Fruit fly (Drosophila melanogaster) whole organism, embryonic: Measurements from ENCODE around the gene CG10194.

ENCODE experiments used
- Awh ChIP-seq: fragments of 200-800 bp; sonication (Bioruptor generic); IDR thresholded peaks from 2 replicates; pipeline ENCODE4, ENCODE4 v1.3.6; 2022; ENCODE audit warnings: missing biosample characterization, missing genetic modification characterization
- CG11504 ChIP-seq: fragments of 200-800 bp; sonication (Bioruptor generic); optimal IDR thresholded peaks from 3 replicates; lab custom pipeline; 2019; ENCODE audit warnings: missing biosample characterization, mild to moderate bottlenecking, missing genetic modification characterization, moderate library complexity
- CG11695 ChIP-seq: fragments of 200-800 bp; sonication (Bioruptor generic); IDR thresholded peaks from 3 replicates; pipeline ENCODE4 v1.3.6; 2022; ENCODE audit warnings: missing biosample characterization, missing genetic modification characterization
- CG12155 ChIP-seq: fragments of 200-800 bp; sonication (Bioruptor generic); optimal IDR thresholded peaks from 3 replicates; lab custom pipeline; 2016; ENCODE audit warnings: missing biosample characterization, missing genetic modification characterization
- CG1233 ChIP-seq: fragments of 200-800 bp; sonication (Bioruptor generic); optimal IDR thresholded peaks from 4 replicates; lab custom pipeline; 2018; ENCODE audit warnings: missing biosample characterization, mild to moderate bottlenecking, missing genetic modification characterization
- CG14014 ChIP-seq: fragments of 200-800 bp; sonication (Bioruptor generic); IDR thresholded peaks from 2 replicates; pipeline ENCODE4 v1.3.6; 2022; ENCODE audit warnings: missing biosample characterization, missing genetic modification characterization
- CG1529 ChIP-seq: fragments of 200-800 bp; sonication (Bioruptor generic); optimal IDR thresholded peaks from 3 replicates; lab custom pipeline; 2018; ENCODE audit warnings: missing biosample characterization, missing genetic modification characterization
- CG17568 ChIP-seq: fragments of 200-800 bp; sonication (Bioruptor generic); optimal IDR thresholded peaks from 2 replicates; lab custom pipeline; 2018; ENCODE audit warnings: missing biosample characterization, mild to moderate bottlenecking, missing genetic modification characterization, moderate library complexity
- CG2678 ChIP-seq: fragments of 200-800 bp; sonication (Bioruptor generic); optimal IDR thresholded peaks from 3 replicates; lab custom pipeline; 2019; ENCODE audit warnings: missing biosample characterization, mild to moderate bottlenecking, missing genetic modification characterization, moderate library complexity
- CG32532 ChIP-seq: fragments of 200-800 bp; sonication (Bioruptor generic); IDR thresholded peaks from 2 replicates; pipeline ENCODE4 v1.3.6; 2022; ENCODE audit warnings: missing biosample characterization, missing genetic modification characterization
- CG33213 ChIP-seq: fragments of 200-800 bp; sonication (Bioruptor generic); optimal IDR thresholded peaks from 3 replicates; lab custom pipeline; 2016; ENCODE audit warnings: missing biosample characterization, missing genetic modification characterization
- CG3407 ChIP-seq: fragments of 200-800 bp; sonication (Bioruptor generic); optimal IDR thresholded peaks from 2 replicates; lab custom pipeline; 2018; ENCODE audit warnings: missing biosample characterization, mild to moderate bottlenecking, missing genetic modification characterization
- CG34422 ChIP-seq: fragments of 200-800 bp; sonication (Bioruptor generic); IDR thresholded peaks from 3 replicates; pipeline ENCODE4 v1.3.6; 2022; ENCODE audit warnings: missing biosample characterization, missing genetic modification characterization
- CG6689 ChIP-seq: fragments of 200-800 bp; sonication (Bioruptor generic); IDR thresholded peaks from 2 replicates; pipeline ENCODE4 v1.3.6; 2022; ENCODE audit warnings: missing biosample characterization, missing genetic modification characterization
- CG8478 ChIP-seq: fragments of >200 bp; optimal IDR thresholded peaks from 2 replicates; lab custom pipeline; 2018
- Dek ChIP-seq: fragments of 200-800 bp; sonication (Bioruptor generic); optimal IDR thresholded peaks from 3 replicates; lab custom pipeline; 2019; ENCODE audit warnings: missing biosample characterization, mild to moderate bottlenecking, missing genetic modification characterization, moderate library complexity
- Elba2 ChIP-seq: fragments of 200-800 bp; sonication (Bioruptor generic); optimal IDR thresholded peaks from 3 replicates; lab custom pipeline; 2016; ENCODE audit warnings: missing biosample characterization, missing genetic modification characterization
- Gsc ChIP-seq: fragments of 200-800 bp; sonication (Bioruptor generic); IDR thresholded peaks from 2 replicates; pipeline ENCODE4 v1.3.6; 2022; ENCODE audit warnings: missing biosample characterization, missing genetic modification characterization
- Gug ChIP-seq: fragments of 200-800 bp; sonication (Bioruptor generic); IDR thresholded peaks from 4 replicates; pipeline ENCODE4 v1.3.6; 2022; ENCODE audit warnings: missing biosample characterization, missing genetic modification characterization
- H2.0 ChIP-seq: fragments of 200-800 bp; sonication (Bioruptor generic); IDR thresholded peaks from 2 replicates; pipeline ENCODE4 v1.3.6; 2022; ENCODE audit warnings: missing biosample characterization, missing genetic modification characterization
- HLH4C ChIP-seq: fragments of 200-800 bp; sonication (Bioruptor generic); IDR thresholded peaks from 3 replicates; pipeline ENCODE4 v1.3.6; 2022; ENCODE audit warnings: missing biosample characterization, missing genetic modification characterization; ENCODE audit not compliant: partially characterized antibody
- Lpt ChIP-seq: fragments of >200 bp; optimal IDR thresholded peaks from 2 replicates; lab custom pipeline; 2018; ENCODE audit warnings: missing biosample characterization, missing genetic modification characterization
- Mrtf ChIP-seq: fragments of 200-800 bp; sonication (Bioruptor generic); IDR thresholded peaks from 3 replicates; pipeline ENCODE4 v1.3.6; 2022; ENCODE audit warnings: missing biosample characterization, missing genetic modification characterization
- Ravus ChIP-seq: fragments of 200-800 bp; sonication (Bioruptor generic); IDR thresholded peaks from 2 replicates; pipeline ENCODE4 v1.3.6; 2022; ENCODE audit warnings: missing biosample characterization, missing genetic modification characterization
- Rx ChIP-seq: fragments of 200-800 bp; sonication (Bioruptor generic); IDR thresholded peaks from 2 replicates; pipeline ENCODE4 v1.3.6; 2022; ENCODE audit warnings: missing biosample characterization, missing genetic modification characterization
- Tbp ChIP-seq: fragments of >200 bp; optimal IDR thresholded peaks from 2 replicates; lab custom pipeline; 2018; ENCODE audit warnings: missing biosample characterization, missing genetic modification characterization
- Xbp1 ChIP-seq: fragments of 200-800 bp; sonication (Bioruptor generic); optimal IDR thresholded peaks from 3 replicates; lab custom pipeline; 2016; ENCODE audit warnings: missing biosample characterization, mild to moderate bottlenecking, missing genetic modification characterization
- Xrp1 ChIP-seq: fragments of 200-800 bp; sonication (Bioruptor generic); IDR thresholded peaks from 2 replicates; pipeline ENCODE4 v1.3.6; 2022; ENCODE audit warnings: missing biosample characterization, missing genetic modification characterization
- ase ChIP-seq: fragments of 200-800 bp; sonication (Bioruptor generic); IDR thresholded peaks from 3 replicates; pipeline ENCODE4 v1.3.6; 2022; ENCODE audit warnings: missing biosample characterization, missing genetic modification characterization
- bbx ChIP-seq: fragments of 200-800 bp; sonication (Bioruptor generic); IDR thresholded peaks from 2 replicates; pipeline ENCODE4 v1.3.6; 2022; ENCODE audit warnings: missing biosample characterization, missing genetic modification characterization; ENCODE audit not compliant: partially characterized antibody
- bigmax ChIP-seq: fragments of 200-800 bp; sonication (Bioruptor generic); optimal IDR thresholded peaks from 2 replicates; lab custom pipeline; 2018; ENCODE audit warnings: missing biosample characterization, mild to moderate bottlenecking, missing genetic modification characterization
- br ChIP-seq: fragments of >200 bp; optimal IDR thresholded peaks from 2 replicates; lab custom pipeline; 2017
- emc ChIP-seq: fragments of 200-800 bp; sonication (Bioruptor generic); optimal IDR thresholded peaks from 2 replicates; lab custom pipeline; 2016; ENCODE audit warnings: missing biosample characterization, missing genetic modification characterization
- exex ChIP-seq: fragments of 200-800 bp; sonication (Bioruptor generic); optimal IDR thresholded peaks from 4 replicates; lab custom pipeline; 2018; ENCODE audit warnings: missing biosample characterization, mild to moderate bottlenecking, missing genetic modification characterization, moderate library complexity
- fd64A ChIP-seq: fragments of 200-800 bp; sonication (Bioruptor generic); optimal IDR thresholded peaks from 3 replicates; lab custom pipeline; 2018; ENCODE audit warnings: missing biosample characterization, mild to moderate bottlenecking, missing genetic modification characterization
- grau ChIP-seq: fragments of 200-800 bp; optimal IDR thresholded peaks from 3 replicates; lab custom pipeline; 2019; ENCODE audit warnings: missing biosample characterization, mild to moderate bottlenecking, missing genetic modification characterization, moderate library complexity
- insv ChIP-seq, 2 experiments: fragments of 200-800 bp; sonication (Bioruptor generic); optimal IDR thresholded peaks; 3 replicates each; lab custom pipeline; 2016 to 2018; ENCODE audit warnings: missing biosample characterization in 2 of 2, missing genetic modification characterization in 2 of 2
- lbe ChIP-seq: fragments of 200-800 bp; sonication (Bioruptor generic); optimal IDR thresholded peaks from 2 replicates; lab custom pipeline; 2016; ENCODE audit warnings: missing biosample characterization, mild to moderate bottlenecking, missing genetic modification characterization
- mirr ChIP-seq: fragments of 200-800 bp; sonication (Bioruptor generic); optimal IDR thresholded peaks from 3 replicates; lab custom pipeline; 2018; ENCODE audit warnings: missing biosample characterization, mild to moderate bottlenecking, missing genetic modification characterization
- mld ChIP-seq: fragments of 200-800 bp; sonication (Bioruptor generic); IDR thresholded peaks from 3 replicates; pipeline ENCODE4 v1.3.6; 2022; ENCODE audit warnings: missing biosample characterization, missing genetic modification characterization; ENCODE audit not compliant: partially characterized antibody
- nau ChIP-seq: fragments of 200-800 bp; sonication (Bioruptor generic); optimal IDR thresholded peaks from 3 replicates; lab custom pipeline; 2017; ENCODE audit warnings: missing biosample characterization, mild to moderate bottlenecking, missing genetic modification characterization, missing genetic modification reagents
- onecut ChIP-seq: fragments of 200-800 bp; sonication (Bioruptor generic); IDR thresholded peaks from 2 replicates; pipeline ENCODE4 v1.3.6; 2022; ENCODE audit warnings: missing biosample characterization, missing genetic modification characterization
- pnt ChIP-seq: fragments of 200-800 bp; sonication (Bioruptor generic); optimal IDR thresholded peaks from 3 replicates; lab custom pipeline; 2016; ENCODE audit warnings: missing biosample characterization, missing genetic modification characterization
- repo ChIP-seq: fragments of 200-800 bp; sonication (Bioruptor generic); optimal IDR thresholded peaks from 2 replicates; lab custom pipeline; 2016; ENCODE audit warnings: missing biosample characterization, missing genetic modification characterization
- rib ChIP-seq: fragments of 200-800 bp; sonication (Bioruptor generic); IDR thresholded peaks from 2 replicates; pipeline ENCODE4 v1.3.6; 2022; ENCODE audit warnings: missing biosample characterization, missing genetic modification characterization
- row ChIP-seq: fragments of 200-800 bp; sonication (Bioruptor generic); IDR thresholded peaks from 3 replicates; pipeline ENCODE4 v1.3.6; 2022; ENCODE audit warnings: missing biosample characterization, missing genetic modification characterization
- salm ChIP-seq: fragments of 200-800 bp; sonication (Bioruptor generic); optimal IDR thresholded peaks from 2 replicates; lab custom pipeline; 2018; ENCODE audit warnings: missing biosample characterization, mild to moderate bottlenecking, missing genetic modification characterization
- sd ChIP-seq: fragments of 200-800 bp; sonication (Bioruptor generic); optimal IDR thresholded peaks from 3 replicates; lab custom pipeline; 2018; ENCODE audit warnings: missing biosample characterization, mild to moderate bottlenecking, missing genetic modification characterization, moderate library complexity
- sens-2 ChIP-seq: fragments of 200-800 bp; sonication (Bioruptor generic); IDR thresholded peaks from 2 replicates; pipeline ENCODE4 v1.3.6; 2022; ENCODE audit warnings: missing biosample characterization, missing genetic modification characterization
- ssp ChIP-seq: fragments of 200-800 bp; sonication (Bioruptor generic); IDR thresholded peaks from 2 replicates; pipeline ENCODE4 v1.3.6; 2022; ENCODE audit warnings: missing biosample characterization, missing genetic modification characterization
- stc ChIP-seq: fragments of 200-800 bp; sonication (Bioruptor generic); IDR thresholded peaks from 2 replicates; pipeline ENCODE4 v1.3.6; 2022; ENCODE audit warnings: missing biosample characterization, missing genetic modification characterization
- wek ChIP-seq: fragments of 200-800 bp; sonication (Bioruptor generic); optimal IDR thresholded peaks from 3 replicates; lab custom pipeline; 2018; ENCODE audit warnings: missing biosample characterization, mild to moderate bottlenecking, missing genetic modification characterization, moderate library complexity
- yki ChIP-seq: fragments of >200 bp; optimal IDR thresholded peaks from 3 replicates; lab custom pipeline; 2018

Gene CG10194

DNA sequence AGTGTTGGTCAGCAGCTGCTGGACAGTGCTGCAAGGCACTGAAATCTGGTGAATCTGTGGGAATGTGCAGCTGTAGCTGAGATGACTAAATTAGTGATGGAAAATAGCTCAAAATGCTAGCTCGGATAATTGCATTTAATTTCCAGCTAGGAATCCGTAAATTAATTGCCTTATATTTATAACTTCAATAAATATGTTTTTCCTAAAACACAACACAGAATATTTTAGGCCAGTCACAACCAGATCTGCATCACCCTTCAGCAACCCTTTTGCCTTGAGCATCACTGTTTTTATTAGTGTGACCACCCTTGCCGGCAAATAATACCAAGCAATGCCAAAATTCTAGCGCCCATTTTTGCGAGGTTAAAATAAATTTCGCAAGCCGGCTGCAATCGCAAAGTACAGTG is 45.2 kb downstream of the CG10194 start, which contains the start of gene Hs2st (continued):
- TF ChIP-seq Elba2 (GFP tag; lab: Kevin White, UChicago) (peak; percentile 84), CG1233 (GFP tag; lab: Kevin White, UChicago) (peak; percentile 83), Dek (tag; lab: Kevin White, UChicago) (peak; percentile 83), Gug (peak; percentile 93), lbe (GFP tag; lab: Kevin White, UChicago) (peak; percentile 85), Xbp1 (GFP tag; lab: Kevin White, UChicago) (peak; percentile 96), exex (tag; lab: Kevin White, UChicago) (peak; percentile 57), Rx (GFP tag; lab: Robert Waterston, UW) (peak; percentile 90), pnt (peak; percentile 95), Gsc (GFP tag; lab: Robert Waterston, UW) (peak; percentile 87), CG2678 (tag; lab: Kevin White, UChicago) (peak; percentile 90), CG33213 (GFP tag; lab: Kevin White, UChicago) (peak; percentile 93), HLH4C (GFP tag; lab: Robert Waterston, UW) (no peak), stc (GFP tag; lab: Robert Waterston, UW) (peak; percentile 81), CG12155 (peak; percentile 95), CG32532 (GFP tag; lab: Robert Waterston, UW) (peak; percentile 95), mirr (GFP tag; lab: Kevin White, UChicago) (peak; percentile 79), sens-2 (GFP tag; lab: Robert Waterston, UW) (peak; percentile 76), H2.0 (peak; percentile 90), insv (GFP tag; optimal IDR thresholded peaks at IDR 0.05; lab: Kevin White, UChicago) (peak in 1 of 2 experiments; percentile 75), sd (tag; lab: Kevin White, UChicago) (peak; percentile 98), bigmax (GFP tag; lab: Kevin White, UChicago) (peak; percentile 89), yki (lab: Kevin White, UChicago) (no peak), nau (GFP tag; lab: Kevin White, UChicago) (no peak), CG14014 (GFP tag; lab: Robert Waterston, UW) (peak; percentile 92), bbx (GFP tag; lab: Robert Waterston, UW) (no peak), ase (peak; percentile 87; the same call in 2 of the 3 replicates), mld (GFP tag; lab: Robert Waterston, UW) (no peak), row (GFP tag; lab: Robert Waterston, UW) (peak; percentile 98), CG11504 (peak; percentile 89), salm (peak; percentile 65), Ravus (peak; percentile 79), Tbp (GFP tag; lab: Kevin White, UChicago) (peak; percentile 65), Awh (GFP tag; lab: Robert Waterston, UW) (peak; percentile 79), CG1529 (peak; percentile 82), CG17568 (GFP tag; lab: Kevin White, UChicago) (no peak), grau (tag; lab: Kevin White, UChicago) (peak; percentile 92), CG11695 (GFP tag; lab: Robert Waterston, UW) (peak; percentile 82), rib (GFP tag; lab: Robert Waterston, UW) (peak; percentile 91; the same call in 1 of the 2 replicates), wek (peak; percentile 46), Xrp1 (peak; percentile 94), br (lab: Kevin White, UChicago) (no peak), CG34422 (GFP tag; lab: Robert Waterston, UW) (peak; percentile 94), fd64A (GFP tag; lab: Kevin White, UChicago) (peak; percentile 3), ssp (GFP tag; lab: Robert Waterston, UW) (peak; percentile 90), emc (GFP tag; lab: Kevin White, UChicago) (peak; percentile 84), onecut (GFP tag; lab: Robert Waterston, UW) (peak; percentile 64; the same call in 1 of the 2 replicates), CG6689 (GFP tag; lab: Robert Waterston, UW) (peak; percentile 91), repo (GFP tag; lab: Kevin White, UChicago) (peak; percentile 89), CG8478 (lab: Kevin White, UChicago) (no peak), Lpt (no peak), CG3407 (peak; percentile 74), Mrtf (GFP tag; lab: Robert Waterston, UW) (peak; percentile 86)
